Worm (Caenorhabditis elegans) whole organism, midembryonic: ENCODE data around the gene K09C4.10.

ENCODE experiments used
- T22C8.4 ChIP-seq: fragments of 200-800 bp; sonication (Bioruptor generic); IDR thresholded peaks from 2 replicates; pipeline ENCODE4 v1.3.6; 2022; ENCODE audit warnings: missing genetic modification characterization, missing compliant biosample characterization
- cog-1 ChIP-seq: sonication (generic microtip); optimal IDR thresholded peaks from 2 replicates; lab custom pipeline; 2016; ENCODE audit warnings: missing genetic modification characterization, missing compliant biosample characterization
- flt-1 ChIP-seq: fragments of 200-800 bp; sonication (Bioruptor generic); IDR thresholded peaks from 2 replicates; pipeline ENCODE4 v1.3.6; 2022; ENCODE audit warnings: missing genetic modification characterization, missing compliant biosample characterization
- klf-2 ChIP-seq: fragments of 200-800 bp; sonication (Bioruptor generic); conservative IDR thresholded peaks from 2 replicates; pipeline ENCODE4 v1.3.6; 2022; ENCODE audit warnings: missing genetic modification reagents, missing genetic modification characterization, missing compliant biosample characterization
- med-1 ChIP-seq: sonication (generic microtip); optimal IDR thresholded peaks from 2 replicates; lab custom pipeline; 2017; ENCODE audit warnings: missing genetic modification characterization, mild to moderate bottlenecking, missing compliant biosample characterization, antibody characterized with exemption, missing genetic modification reagents; ENCODE audit not compliant: insufficient read depth
- ref-1 ChIP-seq: fragments of 200-800 bp; sonication (Bioruptor generic); conservative IDR thresholded peaks from 2 replicates; pipeline ENCODE4 v1.3.6; 2022; ENCODE audit warnings: missing genetic modification reagents, missing genetic modification characterization, missing compliant biosample characterization
- tab-1 ChIP-seq: fragments of 200-800 bp; sonication (Bioruptor generic); IDR thresholded peaks from 2 replicates; pipeline ENCODE4 v1.3.6; 2022; ENCODE audit warnings: missing genetic modification characterization, missing compliant biosample characterization
- ztf-23 ChIP-seq: fragments of 200-800 bp; sonication (Bioruptor generic); IDR thresholded peaks from 2 replicates; pipeline ENCODE4 v1.3.6; 2022; ENCODE audit warnings: missing genetic modification reagents, missing genetic modification characterization, missing compliant biosample characterization
- ztf-29 ChIP-seq: fragments of 200-800 bp; sonication (Bioruptor generic); IDR thresholded peaks from 2 replicates; pipeline ENCODE4 v1.3.6; 2022; ENCODE audit warnings: missing genetic modification reagents, missing genetic modification characterization, missing compliant biosample characterization

The K09C4.10 gene

ce11 chrX:3301770-3302169, 21.7 kb upstream of the K09C4.10 start, which contains the start of gene F11D5.5:
F11D5.5 (plus strand) TSS chrX:3302070.
- no peak for TF ChIP-seq ref-1
- no peak for TF ChIP-seq ztf-29
- no peak for TF ChIP-seq flt-1 (GFP tag; lab: Robert Waterston, UW)

DNA sequence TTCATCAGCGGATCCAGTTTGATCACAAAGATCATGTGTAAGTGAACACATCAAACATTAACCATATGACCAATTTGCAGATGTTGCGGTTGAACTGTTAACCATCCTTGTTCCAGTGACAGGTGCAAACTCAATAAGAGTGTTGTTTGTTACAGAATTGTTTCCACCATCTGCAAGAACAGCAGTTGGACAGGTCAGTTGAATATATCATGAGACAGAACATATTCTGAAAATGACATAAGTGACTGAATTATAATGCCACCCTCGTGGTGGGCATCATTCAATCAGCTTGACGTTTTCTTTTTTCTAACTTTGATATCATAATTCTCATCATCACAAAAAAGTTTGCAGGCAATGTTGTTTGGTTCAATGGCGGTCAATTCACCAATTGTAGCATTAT, 20.6 kb upstream of the K09C4.10 start:
- TF ChIP-seq klf-2 (GFP tag; lab: Robert Waterston, UW) (no peak), ztf-29 (no peak), flt-1 (GFP tag; lab: Robert Waterston, UW) (no peak), ref-1 (no peak), cog-1 (tag; lab: Kevin White, UChicago) (no peak), T22C8.4 (GFP tag; lab: Robert Waterston, UW) (no peak)

DNA sequence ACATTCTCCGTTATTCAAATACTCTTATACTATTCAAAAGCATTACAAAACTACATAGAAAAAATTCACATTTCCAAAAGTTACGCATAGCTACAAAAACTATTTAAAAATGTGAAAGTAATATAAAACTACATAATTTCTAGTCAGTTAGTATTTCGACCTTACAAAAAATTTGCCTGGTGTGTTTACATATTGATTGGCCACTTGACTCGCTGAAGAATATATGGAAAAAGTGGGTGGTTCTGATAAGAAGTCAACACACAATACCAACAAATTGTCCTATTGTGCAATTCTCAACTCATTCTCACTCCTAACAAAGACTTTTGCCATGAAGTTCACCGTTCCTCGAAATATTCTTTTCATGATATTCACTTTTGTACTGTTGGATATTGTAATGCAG, 18.6 kb upstream of the K09C4.10 start, which contains the start of gene K09C4.1:
TSS of gene K09C4.1 (plus strand) at position 301 of the 400 bp plus-strand sequence.
- TF ChIP-seq T22C8.4 (GFP tag; lab: Robert Waterston, UW) (no peak), ref-1 (no peak), cog-1 (tag; lab: Kevin White, UChicago) (no peak), tab-1 (no peak), med-1 (no peak), klf-2 (GFP tag; lab: Robert Waterston, UW) (no peak), flt-1 (GFP tag; lab: Robert Waterston, UW) (no peak), ztf-29 (no peak), ztf-23 (GFP tag; lab: Robert Waterston, UW) (no peak)

DNA sequence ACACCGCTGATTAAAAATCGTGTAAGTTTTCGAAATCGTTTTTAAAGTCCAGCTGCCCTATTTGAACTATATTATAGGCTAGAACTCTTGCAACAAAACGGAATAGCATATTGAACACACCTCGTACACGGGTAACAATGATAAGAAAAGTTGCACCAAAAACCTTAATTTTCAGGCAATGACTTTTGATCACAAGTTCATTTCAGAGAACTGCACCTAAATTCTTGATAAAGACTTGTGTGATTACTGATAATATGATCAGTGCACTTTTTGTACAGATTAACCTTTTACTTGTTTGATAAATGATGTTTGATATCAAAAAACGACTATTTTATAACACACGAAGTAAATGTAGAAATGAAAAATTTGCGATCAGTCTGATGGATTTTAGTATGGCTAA, 17.8 kb upstream of the K09C4.10 start:
- no peak for TF ChIP-seq ztf-29
- TF ChIP-seq ztf-23 (GFP tag; lab: Robert Waterston, UW) = no peak
- TF ChIP-seq med-1 = no peak
- no peak for TF ChIP-seq tab-1

DNA sequence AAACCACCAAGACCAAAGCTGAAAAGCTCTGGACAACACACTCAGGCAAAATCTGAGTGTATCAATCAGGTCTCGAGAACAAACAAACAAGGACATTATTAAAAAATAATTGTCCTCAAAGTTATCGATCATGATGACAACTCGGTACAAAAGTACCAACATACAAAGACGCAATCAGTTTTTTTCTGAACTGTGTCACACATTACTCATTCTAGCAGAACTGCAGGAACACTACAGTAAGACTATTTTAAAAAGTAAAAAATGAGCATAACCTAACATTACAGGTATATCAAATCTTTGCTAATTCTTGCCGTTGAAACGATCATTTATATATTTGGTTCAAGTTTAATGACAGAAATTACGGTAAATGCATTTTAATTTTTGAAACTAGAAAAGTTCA, 16.2 kb upstream of the K09C4.10 start, which contains the start of gene K09C4.2:
TSS of gene K09C4.2 (plus strand) at position 301 of the 400 bp plus-strand sequence.
- TF ChIP-seq ztf-29 (no peak), klf-2 (GFP tag; lab: Robert Waterston, UW) (no peak), flt-1 (GFP tag; lab: Robert Waterston, UW) (no peak), T22C8.4 (GFP tag; lab: Robert Waterston, UW) (no peak)

- TF ChIP-seq tab-1 (no peak), klf-2 (GFP tag; lab: Robert Waterston, UW) (no peak), ztf-23 (GFP tag; lab: Robert Waterston, UW) (no peak), flt-1 (GFP tag; lab: Robert Waterston, UW) (no peak), ztf-29 (no peak), cog-1 (tag; lab: Kevin White, UChicago) (no peak), med-1 (no peak), T22C8.4 (GFP tag; lab: Robert Waterston, UW) (no peak), ref-1 (no peak)
Measured at ce11 chrX:3291948-3292347, 11.9 kb upstream of the K09C4.10 start.

DNA sequence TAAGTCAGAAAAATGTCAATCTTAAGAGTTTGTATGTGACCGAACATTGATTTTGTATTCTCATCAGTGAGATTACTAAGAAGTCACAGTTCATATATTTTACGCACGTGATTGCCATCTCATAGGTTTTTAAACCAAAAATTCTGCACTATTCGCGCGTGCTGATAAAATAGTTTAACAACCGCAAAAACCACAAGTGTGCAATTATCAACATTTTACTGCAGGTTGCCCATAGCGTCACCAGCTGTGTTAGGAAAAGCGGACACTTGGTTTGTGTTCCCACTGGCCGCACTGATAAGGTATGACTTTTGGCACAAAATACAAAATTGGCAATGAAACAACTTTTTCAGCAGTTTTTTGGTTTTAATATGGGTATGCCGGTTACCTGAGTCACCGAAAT, 10.1 kb upstream of the K09C4.10 start:
- TF ChIP-seq med-1 (no peak), tab-1 (no peak), ztf-29 (no peak), flt-1 (GFP tag; lab: Robert Waterston, UW) (no peak), cog-1 (tag; lab: Kevin White, UChicago) (no peak), T22C8.4 (GFP tag; lab: Robert Waterston, UW) (no peak), ref-1 (no peak), ztf-23 (GFP tag; lab: Robert Waterston, UW) (no peak), klf-2 (GFP tag; lab: Robert Waterston, UW) (no peak)

ce11 chrX:3289183-3289582, 9.2 kb upstream of the K09C4.10 start, which contains the start of gene K09C4.4:
K09C4.4 (plus strand) TSS chrX:3289483.
- TF ChIP-seq med-1 = no peak
- no peak for TF ChIP-seq ztf-29
- no peak for TF ChIP-seq ref-1
- no peak for TF ChIP-seq tab-1
- no peak for TF ChIP-seq flt-1 (GFP tag; lab: Robert Waterston, UW)
- TF ChIP-seq ztf-23 (GFP tag; lab: Robert Waterston, UW) = no peak
- TF ChIP-seq T22C8.4 (GFP tag; lab: Robert Waterston, UW) = no peak
- TF ChIP-seq klf-2 (GFP tag; lab: Robert Waterston, UW) = no peak
- no peak for TF ChIP-seq cog-1 (tag; lab: Kevin White, UChicago)

ce11 chrX:3285448-3285847, 5.4 kb upstream of the K09C4.10 start:
- no peak for TF ChIP-seq ztf-29
- no peak for TF ChIP-seq flt-1 (GFP tag; lab: Robert Waterston, UW)
- TF ChIP-seq tab-1 = no peak
- no peak for TF ChIP-seq ref-1
- TF ChIP-seq klf-2 (GFP tag; lab: Robert Waterston, UW) = no peak
- no peak for TF ChIP-seq med-1
- TF ChIP-seq cog-1 (tag; lab: Kevin White, UChicago) = no peak
- TF ChIP-seq ztf-23 (GFP tag; lab: Robert Waterston, UW) = no peak
- TF ChIP-seq T22C8.4 (GFP tag; lab: Robert Waterston, UW) = no peak

DNA sequence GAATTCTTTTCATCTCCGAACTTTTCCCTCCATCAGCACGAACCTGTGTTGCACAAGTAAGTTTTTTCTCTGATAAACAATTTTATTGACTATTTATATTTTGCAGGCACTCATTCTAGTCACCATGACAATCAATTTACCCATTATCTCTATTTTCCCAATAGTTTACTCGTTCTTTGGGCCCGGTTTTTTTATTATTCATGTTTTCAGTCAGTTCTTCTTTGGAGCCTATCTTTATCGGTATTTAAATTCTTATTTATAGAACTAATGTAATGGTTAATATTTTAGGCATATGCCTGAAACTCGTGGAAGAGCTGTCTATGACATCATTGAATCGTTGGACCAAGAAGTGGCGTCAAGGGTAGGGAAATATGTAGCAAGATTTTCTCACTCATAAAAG, 4.9 kb upstream of the K09C4.10 start:
- TF ChIP-seq ref-1 (no peak), klf-2 (GFP tag; lab: Robert Waterston, UW) (no peak), flt-1 (GFP tag; lab: Robert Waterston, UW) (no peak), ztf-23 (GFP tag; lab: Robert Waterston, UW) (no peak), ztf-29 (no peak), tab-1 (no peak), cog-1 (tag; lab: Kevin White, UChicago) (no peak), med-1 (no peak), T22C8.4 (GFP tag; lab: Robert Waterston, UW) (no peak)

- no peak for TF ChIP-seq ztf-23 (GFP tag; lab: Robert Waterston, UW)
- no peak for TF ChIP-seq klf-2 (GFP tag; lab: Robert Waterston, UW)
- TF ChIP-seq ref-1 = no peak
- TF ChIP-seq cog-1 (tag; lab: Kevin White, UChicago) = no peak
- TF ChIP-seq flt-1 (GFP tag; lab: Robert Waterston, UW) = no peak
- no peak for TF ChIP-seq ztf-29
- TF ChIP-seq med-1 = no peak
- TF ChIP-seq T22C8.4 (GFP tag; lab: Robert Waterston, UW) = no peak
- TF ChIP-seq tab-1 = no peak
Measured at ce11 chrX:3283189-3283588, 3.2 kb upstream of the K09C4.10 start.
